Fruit fly (Drosophila melanogaster): ENCODE data around the gene CG9547.
A peak's percentile ranks its signal among the peaks of the same experiment; 100 is the strongest.

Gene CG9547

dm6 chr2L:6476753-6477152 lies 17.6 kb downstream of the CG9547 start, which contains the start of gene CG9536 (continued):
- no peak for TF ChIP-seq tx (GFP tag; optimal IDR thresholded peaks at IDR 0.05)
- peak; percentile 51 for TF ChIP-seq CG1603 (tag; optimal IDR thresholded peaks at IDR 0.05)
- no peak for TF ChIP-seq CG10147 (GFP tag; optimal IDR thresholded peaks at IDR 0.05)
- TF ChIP-seq amos (GFP tag; IDR thresholded peaks at IDR 0.05; ENCODE audit: partially characterized antibody) = peak; percentile 53; the same call in 1 of the 2 replicates
- TF ChIP-seq CG5245 (GFP tag; optimal IDR thresholded peaks at IDR 0.05) = no peak
- peak; percentile 48 for TF ChIP-seq Sry-δ (GFP tag; optimal IDR thresholded peaks at IDR 0.05)
- TF ChIP-seq gem (tag; optimal IDR thresholded peaks at IDR 0.05) = no peak
- TF ChIP-seq CG9797 (GFP tag; optimal IDR thresholded peaks at IDR 0.05) = peak; percentile 81
- TF ChIP-seq CG34376 (GFP tag; optimal IDR thresholded peaks at IDR 0.05) = peak; percentile 1
- peak; percentile 7 for TF ChIP-seq CG30020 (tag; optimal IDR thresholded peaks at IDR 0.05)
- no peak for TF ChIP-seq CG17359 (tag; optimal IDR thresholded peaks at IDR 0.05)
- no peak for TF ChIP-seq Xbp1 (GFP tag; optimal IDR thresholded peaks at IDR 0.05)
- TF ChIP-seq CG16815 (GFP tag; optimal IDR thresholded peaks at IDR 0.05) = no peak
- no peak for TF ChIP-seq CG15601 (tag; optimal IDR thresholded peaks at IDR 0.05)
- peak; percentile 27; the same call in 1 of the 3 replicates for TF ChIP-seq CG16813 (GFP tag; IDR thresholded peaks at IDR 0.05; ENCODE audit: partially characterized antibody)
- TF ChIP-seq CG13287 (GFP tag; IDR thresholded peaks at IDR 0.05; ENCODE audit: partially characterized antibody) = peak; percentile 66
- peak; percentile 58 for TF ChIP-seq nerfin-2 (GFP tag; IDR thresholded peaks at IDR 0.05; ENCODE audit: partially characterized antibody)
- peak; percentile 51 for TF ChIP-seq MESR4 (GFP tag; optimal IDR thresholded peaks at IDR 0.05)
- TF ChIP-seq CG12659 (GFP tag; optimal IDR thresholded peaks at IDR 0.05) = peak; percentile 14
- peak; percentile 60; the same call in 2 of the 3 replicates for TF ChIP-seq CG34224 (GFP tag; IDR thresholded peaks at IDR 0.05; ENCODE audit: partially characterized antibody)
- no peak for TF ChIP-seq cwo (GFP tag; optimal IDR thresholded peaks at IDR 0.05)
- peak; percentile 4 for TF ChIP-seq Lhr (GFP tag; optimal IDR thresholded peaks at IDR 0.05)
- peak; percentile 59 for TF ChIP-seq Med (GFP tag)
- TF ChIP-seq CG1233 (GFP tag; optimal IDR thresholded peaks at IDR 0.05) = no peak
- peak; percentile 38 for TF ChIP-seq CG10267 (tag; optimal IDR thresholded peaks at IDR 0.05)
- peak; percentile 39 for TF ChIP-seq CG2116 (GFP tag; optimal IDR thresholded peaks at IDR 0.05)
- TF ChIP-seq Dp (GFP tag; optimal IDR thresholded peaks at IDR 0.05) = peak; percentile 89
- no peak for TF ChIP-seq CG8290 (GFP tag; optimal IDR thresholded peaks at IDR 0.05)
- TF ChIP-seq CG8290 (tag; optimal IDR thresholded peaks at IDR 0.05) = peak in 1 of 2 experiments; percentile 13
- no peak for TF ChIP-seq CG13123 (GFP tag; optimal IDR thresholded peaks at IDR 0.05)
- TF ChIP-seq Nf-YC (tag; optimal IDR thresholded peaks at IDR 0.05) = no peak
- TF ChIP-seq Rx (GFP tag; IDR thresholded peaks at IDR 0.05) = no peak
- TF ChIP-seq Sox102F (GFP tag; optimal IDR thresholded peaks at IDR 0.05) = no peak
- no peak for TF ChIP-seq croc (GFP tag; conservative IDR thresholded peaks at IDR 0.05)
- TF ChIP-seq unc-4 (GFP tag; IDR thresholded peaks at IDR 0.05; ENCODE audit: partially characterized antibody) = peak; percentile 52; the same call in 1 of the 2 replicates
- TF ChIP-seq CG31441 (GFP tag; IDR thresholded peaks at IDR 0.05) = no peak
- peak; percentile 58; the same call in 1 of the 3 replicates for TF ChIP-seq hb (GFP tag; IDR thresholded peaks at IDR 0.05; ENCODE audit: partially characterized antibody)
- TF ChIP-seq stwl (tag; optimal IDR thresholded peaks at IDR 0.05) = peak; percentile 73
- peak; percentile 14 for TF ChIP-seq CG17829 (tag; optimal IDR thresholded peaks at IDR 0.05)
- TF ChIP-seq CG4360 (GFP tag; IDR thresholded peaks at IDR 0.05) = peak; percentile 82
- no peak for TF ChIP-seq CG18619 (GFP tag; optimal IDR thresholded peaks at IDR 0.05)
- TF ChIP-seq Opbp (GFP tag; IDR thresholded peaks at IDR 0.05; ENCODE audit: partially characterized antibody) = peak; percentile 64; the same call in 2 of the 3 replicates
- TF ChIP-seq pzg (GFP tag; optimal IDR thresholded peaks at IDR 0.05) = peak; percentile 77
- no peak for TF ChIP-seq Fer2 (tag; optimal IDR thresholded peaks at IDR 0.05)
- TF ChIP-seq hbn (GFP tag; IDR thresholded peaks at IDR 0.05; ENCODE audit: partially characterized antibody) = 0 out of 2 replicates have a peak, but pooled peaks have one; percentile 16
- no peak for TF ChIP-seq CG2712 (tag; optimal IDR thresholded peaks at IDR 0.05)
- TF ChIP-seq Stat92E (GFP tag; optimal IDR thresholded peaks at IDR 0.05) = peak in 1 of 3 experiments; percentile 36
- TF ChIP-seq aop (GFP tag; IDR thresholded peaks at IDR 0.05) = no peak

All from whole organism, embryonic.